Fruit fly (Drosophila melanogaster) whole organism, embryonic: ENCODE measurements around the gene Rfx.

Experiments used
- Atf-2 ChIP-seq: fragments of 200-800 bp; sonication (Bioruptor generic); optimal IDR thresholded peaks from 2 replicates; lab custom pipeline; 2016; ENCODE audit warnings: missing biosample characterization, missing genetic modification characterization
- Blimp-1 ChIP-seq: fragments of 200-800 bp; sonication (Bioruptor generic); optimal IDR thresholded peaks from 3 replicates; lab custom pipeline; 2018; ENCODE audit warnings: missing biosample characterization, missing genetic modification characterization, mild to moderate bottlenecking, moderate library complexity, missing genetic modification reagents
- CG10147 ChIP-seq: fragments of 200-800 bp; sonication (Bioruptor generic); optimal IDR thresholded peaks from 2 replicates; lab custom pipeline; 2019; ENCODE audit warnings: missing biosample characterization, mild to moderate bottlenecking, missing genetic modification characterization, moderate library complexity
- CG10979 ChIP-seq: fragments of 200-800 bp; sonication (Bioruptor generic); optimal IDR thresholded peaks from 2 replicates; lab custom pipeline; 2018; ENCODE audit warnings: missing biosample characterization, mild to moderate bottlenecking, missing genetic modification characterization, moderate library complexity
- CG15601 ChIP-seq: fragments of 200-800 bp; sonication (Bioruptor generic); optimal IDR thresholded peaks from 3 replicates; lab custom pipeline; 2019; ENCODE audit warnings: missing biosample characterization, mild to moderate bottlenecking, missing genetic modification characterization, moderate library complexity
- CG18011 ChIP-seq: fragments of 200-800 bp; sonication (Bioruptor generic); optimal IDR thresholded peaks from 2 replicates; lab custom pipeline; 2017; ENCODE audit warnings: missing biosample characterization, missing genetic modification characterization, mild to moderate bottlenecking, moderate library complexity, missing genotype
- CG2875 ChIP-seq: fragments of 200-800 bp; sonication (Bioruptor generic); optimal IDR thresholded peaks from 2 replicates; lab custom pipeline; 2017; ENCODE audit warnings: missing biosample characterization, mild to moderate bottlenecking, missing genetic modification characterization, missing genetic modification reagents
- CG32772 ChIP-seq: fragments of 200-800 bp; sonication (Bioruptor generic); IDR thresholded peaks from 2 replicates; pipeline ENCODE4 v1.3.6; 2022; ENCODE audit warnings: missing biosample characterization, missing genetic modification characterization
- CG34376 ChIP-seq: fragments of 200-800 bp; sonication (Bioruptor generic); optimal IDR thresholded peaks from 2 replicates; lab custom pipeline; 2018; ENCODE audit warnings: missing biosample characterization, mild to moderate bottlenecking, missing genetic modification characterization
- CG43689 ChIP-seq: fragments of 200-800 bp; sonication (Bioruptor generic); IDR thresholded peaks from 2 replicates; pipeline ENCODE4 v1.3.6; 2022; ENCODE audit warnings: missing biosample characterization, missing genetic modification characterization
- CG4424 ChIP-seq: fragments of 200-800 bp; sonication (Bioruptor generic); optimal IDR thresholded peaks from 3 replicates; lab custom pipeline; 2016; ENCODE audit warnings: missing biosample characterization, missing genetic modification characterization
- CG4730 ChIP-seq: fragments of 200-800 bp; sonication (Bioruptor generic); IDR thresholded peaks from 2 replicates; pipeline ENCODE4 v1.3.6; 2022; ENCODE audit warnings: missing biosample characterization, missing genetic modification characterization
- CG4854 ChIP-seq: fragments of 200-800 bp; sonication (Bioruptor generic); optimal IDR thresholded peaks from 2 replicates; lab custom pipeline; 2016; ENCODE audit warnings: missing biosample characterization, missing genetic modification characterization, inconsistent platforms
- CG6791 ChIP-seq: fragments of 200-800 bp; sonication (Bioruptor generic); IDR thresholded peaks from 3 replicates; pipeline ENCODE4 v1.3.6; 2022; ENCODE audit warnings: missing biosample characterization, missing genetic modification characterization; ENCODE audit not compliant: partially characterized antibody
- CG6813 ChIP-seq: fragments of 200-800 bp; sonication (Bioruptor generic); optimal IDR thresholded peaks from 2 replicates; lab custom pipeline; 2017; ENCODE audit warnings: missing biosample characterization, missing genetic modification characterization, mild to moderate bottlenecking, moderate library complexity, missing genetic modification reagents
- CG8924 ChIP-seq: fragments of 200-800 bp; optimal IDR thresholded peaks from 3 replicates; lab custom pipeline; 2019; ENCODE audit warnings: missing biosample characterization, mild to moderate bottlenecking, missing genetic modification characterization, moderate library complexity
- CkIIα-i1 ChIP-seq: fragments of 200-800 bp; sonication (Bioruptor generic); IDR thresholded peaks from 2 replicates; pipeline ENCODE4 v1.3.6; 2022; ENCODE audit warnings: missing biosample characterization, missing genetic modification characterization
- Dip2 ChIP-seq: fragments of 200-800 bp; sonication (Bioruptor generic); IDR thresholded peaks from 2 replicates; pipeline ENCODE4 v1.3.6; 2022; ENCODE audit warnings: missing biosample characterization, missing genetic modification characterization
- Dp ChIP-seq: fragments of 200-800 bp; sonication (Bioruptor generic); optimal IDR thresholded peaks from 2 replicates; lab custom pipeline; 2018; ENCODE audit warnings: missing biosample characterization, mild to moderate bottlenecking, missing genetic modification characterization, moderate library complexity
- Drgx ChIP-seq: fragments of 200-800 bp; sonication (Bioruptor generic); IDR thresholded peaks from 2 replicates; pipeline ENCODE4 v1.3.6; 2022; ENCODE audit warnings: missing biosample characterization, missing genetic modification characterization
- H15 ChIP-seq: fragments of 200-800 bp; sonication (Bioruptor generic); IDR thresholded peaks from 3 replicates; pipeline ENCODE4 v1.3.6; 2022; ENCODE audit warnings: missing biosample characterization, missing genetic modification characterization
- HLH4C ChIP-seq: fragments of 200-800 bp; sonication (Bioruptor generic); IDR thresholded peaks from 3 replicates; pipeline ENCODE4 v1.3.6; 2022; ENCODE audit warnings: missing biosample characterization, missing genetic modification characterization; ENCODE audit not compliant: partially characterized antibody
- Hmr ChIP-seq: fragments of 200-800 bp; sonication (Bioruptor generic); optimal IDR thresholded peaks from 3 replicates; lab custom pipeline; 2017; ENCODE audit warnings: mild to moderate bottlenecking, missing biosample characterization, missing genetic modification reagents, missing genetic modification characterization
- Sox102F ChIP-seq: fragments of 200-800 bp; sonication (Bioruptor generic); optimal IDR thresholded peaks from 2 replicates; lab custom pipeline; 2018; ENCODE audit warnings: missing biosample characterization, mild to moderate bottlenecking, missing genetic modification characterization, moderate library complexity
- Sry-δ ChIP-seq: fragments of 200-800 bp; sonication (Bioruptor generic); optimal IDR thresholded peaks from 2 replicates; lab custom pipeline; 2016; ENCODE audit warnings: missing biosample characterization, missing genetic modification characterization
- Trl ChIP-seq, 3 experiments: fragments of >200 bp in 2 of 3; fragments of 200-800 bp in 1 of 3; sonication (Bioruptor generic) in 1 of 3; optimal IDR thresholded peaks; 2 replicates in 1 of 3; 3 replicates in 2 of 3; lab custom pipeline; 2016 to 2017; ENCODE audit warnings: missing biosample characterization in 1 of 3, missing genetic modification characterization in 1 of 3
- ato ChIP-seq: fragments of 200-800 bp; sonication (Bioruptor generic); IDR thresholded peaks from 2 replicates; pipeline ENCODE4 v1.3.6; 2022; ENCODE audit warnings: missing biosample characterization, missing genetic modification characterization; ENCODE audit not compliant: partially characterized antibody
- az2 ChIP-seq: fragments of 200-800 bp; sonication (Bioruptor generic); optimal IDR thresholded peaks from 3 replicates; lab custom pipeline; 2016; ENCODE audit warnings: missing biosample characterization, missing genetic modification characterization
- bcd ChIP-seq: fragments of 200-800 bp; sonication (Bioruptor generic); optimal IDR thresholded peaks from 2 replicates; lab custom pipeline; 2017; ENCODE audit warnings: missing biosample characterization, mild to moderate bottlenecking, missing genetic modification characterization
- bsh ChIP-seq, 2 experiments: fragments of 200-800 bp; sonication (Bioruptor generic); optimal IDR thresholded peaks; 2 replicates each; lab custom pipeline; 2017 to 2018; ENCODE audit warnings: mild to moderate bottlenecking in 2 of 2, missing biosample characterization in 2 of 2, missing genetic modification characterization in 2 of 2, moderate library complexity in 1 of 2
- corto ChIP-seq: fragments of 200-800 bp; sonication (Bioruptor generic); optimal IDR thresholded peaks from 2 replicates; lab custom pipeline; 2016; ENCODE audit warnings: missing biosample characterization, mild to moderate bottlenecking, missing genetic modification characterization, moderate library complexity
- crc ChIP-seq: fragments of 200-800 bp; sonication (Bioruptor generic); optimal IDR thresholded peaks from 2 replicates; lab custom pipeline; 2016; ENCODE audit warnings: missing biosample characterization, missing genetic modification characterization
- cwo ChIP-seq: fragments of 200-800 bp; sonication (Bioruptor generic); optimal IDR thresholded peaks from 3 replicates; lab custom pipeline; 2017; ENCODE audit warnings: missing biosample characterization, missing genetic modification characterization, mild to moderate bottlenecking, moderate library complexity, missing genetic modification reagents
- dan ChIP-seq: fragments of 200-800 bp; sonication (Bioruptor generic); IDR thresholded peaks from 2 replicates; pipeline ENCODE4 v1.3.6; 2022; ENCODE audit warnings: missing biosample characterization, missing genetic modification characterization
- fd96Cb ChIP-seq: fragments of 200-800 bp; sonication (Bioruptor generic); optimal IDR thresholded peaks from 2 replicates; lab custom pipeline; 2018; ENCODE audit warnings: missing biosample characterization, mild to moderate bottlenecking, missing genetic modification characterization, moderate library complexity
- fu2 ChIP-seq: fragments of 200-800 bp; sonication (Bioruptor generic); optimal IDR thresholded peaks from 2 replicates; lab custom pipeline; 2016; ENCODE audit warnings: missing biosample characterization, missing genetic modification characterization
- klu ChIP-seq: fragments of 200-800 bp; sonication (Bioruptor generic); IDR thresholded peaks from 2 replicates; pipeline ENCODE4 v1.3.6; 2022; ENCODE audit warnings: missing biosample characterization, missing genetic modification characterization
- maf-S ChIP-seq: fragments of 200-800 bp; sonication (Bioruptor generic); optimal IDR thresholded peaks from 2 replicates; lab custom pipeline; 2016; ENCODE audit warnings: missing biosample characterization, missing genetic modification characterization
- mld ChIP-seq: fragments of 200-800 bp; sonication (Bioruptor generic); IDR thresholded peaks from 3 replicates; pipeline ENCODE4 v1.3.6; 2022; ENCODE audit warnings: missing biosample characterization, missing genetic modification characterization; ENCODE audit not compliant: partially characterized antibody
- nerfin-1 ChIP-seq: fragments of 200-800 bp; sonication (Bioruptor generic); optimal IDR thresholded peaks from 3 replicates; lab custom pipeline; 2019; ENCODE audit warnings: missing biosample characterization, mild to moderate bottlenecking, missing genetic modification characterization, moderate library complexity
- pb ChIP-seq: fragments of 200-800 bp; sonication (Bioruptor generic); optimal IDR thresholded peaks from 3 replicates; lab custom pipeline; 2016; ENCODE audit warnings: missing biosample characterization, missing genetic modification characterization
- pnt ChIP-seq: fragments of 200-800 bp; sonication (Bioruptor generic); optimal IDR thresholded peaks from 3 replicates; lab custom pipeline; 2016; ENCODE audit warnings: missing biosample characterization, missing genetic modification characterization
- prd ChIP-seq, 3 experiments: fragments of >200 bp in 2 of 3; fragments of 200-800 bp in 1 of 3; sonication (Bioruptor generic) in 1 of 3; optimal IDR thresholded peaks in 2 of 3; IDR thresholded peaks in 1 of 3; 2 replicates in 2 of 3; 3 replicates in 1 of 3; pipeline versions ENCODE4 v1.3.6 to Lab custom; 2017 to 2022; ENCODE audit warnings: missing biosample characterization in 1 of 3, missing genetic modification characterization in 1 of 3
- ranshi ChIP-seq: fragments of 200-800 bp; sonication (Bioruptor generic); IDR thresholded peaks from 2 replicates; pipeline ENCODE4 v1.3.6; 2022; ENCODE audit warnings: missing biosample characterization, missing genetic modification characterization
- sens ChIP-seq: fragments of 200-800 bp; sonication (Bioruptor generic); peaks from one replicate; lab custom pipeline; 2016; ENCODE audit warnings: missing biosample characterization, missing genetic modification characterization
- sisA ChIP-seq: fragments of 200-800 bp; sonication (Bioruptor generic); IDR thresholded peaks from 2 replicates; pipeline ENCODE4 v1.3.6; 2022; ENCODE audit warnings: missing biosample characterization, missing genetic modification characterization
- slbo ChIP-seq: fragments of 200-800 bp; sonication (Bioruptor generic); IDR thresholded peaks from 2 replicates; pipeline ENCODE4 v1.3.6; 2022; ENCODE audit warnings: missing biosample characterization, missing genetic modification characterization
- unc-4 ChIP-seq: fragments of 200-800 bp; sonication (Bioruptor generic); IDR thresholded peaks from 2 replicates; pipeline ENCODE4 v1.3.6; 2022; ENCODE audit warnings: missing biosample characterization, missing genetic modification characterization; ENCODE audit not compliant: partially characterized antibody
- zf30C ChIP-seq: fragments of 200-800 bp; sonication (Bioruptor generic); optimal IDR thresholded peaks from 3 replicates; lab custom pipeline; 2018; ENCODE audit warnings: missing biosample characterization, mild to moderate bottlenecking, missing genetic modification characterization

The Rfx gene

dm6 chr3R:10415923-10416322 lies 38.1 kb upstream of the Rfx start, which contains the start of gene CG6345 (continued):
- TF ChIP-seq CG6791 (GFP tag; lab: Robert Waterston, UW) (no peak), CG6813 (peak; percentile 89), Atf-2 (GFP tag; lab: Kevin White, UChicago) (peak; percentile 83), nerfin-1 (tag; lab: Kevin White, UChicago) (peak; percentile 80), CG18011 (GFP tag; lab: Kevin White, UChicago) (peak; percentile 56), fu2 (GFP tag; lab: Kevin White, UChicago) (peak; percentile 60), Dip2 (GFP tag; lab: Robert Waterston, UW) (no peak), sisA (GFP tag; lab: Robert Waterston, UW) (peak; percentile 59), CG10147 (GFP tag; lab: Kevin White, UChicago) (peak; percentile 78), pb (peak; percentile 76), CG15601 (peak; percentile 80), corto (no peak), CG32772 (GFP tag; lab: Robert Waterston, UW) (peak; percentile 75), bsh (GFP tag; optimal IDR thresholded peaks at IDR 0.05; lab: Kevin White, UChicago) (peak in 1 of 2 experiments; percentile 84), HLH4C (no peak), crc (GFP tag; lab: Kevin White, UChicago) (peak; percentile 1), CG43689 (peak; percentile 77), Dp (GFP tag; lab: Kevin White, UChicago) (peak; percentile 81), CG4854 (peak; percentile 89), CG8924 (tag; lab: Kevin White, UChicago) (peak; percentile 54), Blimp-1 (GFP tag; lab: Kevin White, UChicago) (peak; percentile 82), dan (GFP tag; lab: Robert Waterston, UW) (no peak), Hmr (peak; percentile 89), CG34376 (GFP tag; lab: Kevin White, UChicago) (peak; percentile 86), maf-S (peak; percentile 70), unc-4 (GFP tag; lab: Robert Waterston, UW) (no peak), zf30C (GFP tag; lab: Kevin White, UChicago) (peak; percentile 7), bcd (GFP tag; lab: Kevin White, UChicago) (peak; percentile 88), mld (GFP tag; lab: Robert Waterston, UW) (no peak), prd (optimal IDR thresholded peaks at IDR 0.05; lab: Kevin White, UChicago) (no peak), prd (GFP tag; IDR thresholded peaks at IDR 0.05; lab: Robert Waterston, UW) (peak; percentile 75), Trl (optimal IDR thresholded peaks at IDR 0.05; lab: Kevin White, UChicago) (no peak), Trl (GFP tag; optimal IDR thresholded peaks at IDR 0.05; lab: Kevin White, UChicago) (peak; percentile 92), ato (no peak), fd96Cb (peak; percentile 76), CG4730 (peak; percentile 69), cwo (GFP tag; lab: Kevin White, UChicago) (peak; percentile 88), Sry-δ (GFP tag; lab: Kevin White, UChicago) (peak; percentile 55), Sox102F (GFP tag; lab: Kevin White, UChicago) (peak; percentile 80), CG4424 (GFP tag; lab: Kevin White, UChicago) (peak; percentile 93), pnt (GFP tag; lab: Kevin White, UChicago) (peak; percentile 53), CG2875 (peak; percentile 89), H15 (GFP tag; lab: Robert Waterston, UW) (peak; percentile 77), ranshi (GFP tag; lab: Robert Waterston, UW) (peak; percentile 81), CkIIα-i1 (GFP tag; lab: Robert Waterston, UW) (no peak), klu (no peak), az2 (GFP tag; lab: Kevin White, UChicago) (peak; percentile 91), sens (peak; percentile 97), CG10979 (tag; lab: Kevin White, UChicago) (peak; percentile 87), slbo (GFP tag; lab: Robert Waterston, UW) (peak; percentile 80), Drgx (peak; percentile 35; the same call in 1 of the 2 replicates)
